Worm (Caenorhabditis elegans): Measurements from ENCODE around the gene fip-4.

DNA sequence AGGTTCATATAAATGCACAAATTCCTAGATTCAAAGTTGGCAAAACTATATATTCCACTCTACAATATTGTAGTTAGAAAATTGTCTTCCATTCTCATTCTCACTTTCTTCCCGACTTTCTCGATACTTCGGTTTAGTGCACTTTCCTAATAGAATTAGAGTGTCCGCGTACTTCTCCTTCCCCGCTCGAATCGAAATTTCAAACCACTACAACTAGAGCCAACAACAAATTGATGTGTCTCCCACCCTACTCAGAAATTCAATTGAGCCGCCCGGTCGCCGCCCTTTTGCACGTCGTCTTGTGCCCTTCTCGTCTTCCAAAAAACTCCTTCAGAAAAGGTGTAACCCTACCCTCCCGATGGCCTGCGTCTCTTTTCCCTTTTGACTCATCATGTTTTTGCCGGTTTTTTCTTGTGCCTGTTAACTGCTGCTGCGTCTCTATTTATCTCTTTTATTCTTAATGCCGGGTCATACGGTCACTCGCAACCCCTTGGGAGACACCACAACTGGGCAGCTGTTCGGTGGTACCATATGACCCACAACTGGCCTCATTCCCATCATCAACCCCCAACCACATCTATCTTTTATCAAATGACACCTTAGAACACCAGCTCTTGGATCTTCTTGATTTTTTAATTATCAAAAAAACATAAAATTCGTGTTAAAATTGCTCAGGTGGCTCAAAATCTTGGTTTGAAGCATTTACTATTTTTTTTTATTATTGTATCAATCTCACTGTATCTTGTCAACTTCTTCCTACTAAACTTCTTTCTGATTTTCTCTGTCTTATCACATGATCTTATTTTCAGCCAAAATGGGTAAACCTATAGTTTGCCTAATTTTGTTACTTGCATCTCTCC lies 16.7 kb downstream of the fip-4 start, which contains the start of gene tag-196:
- TF ChIP-seq fkh-10 (GFP tag; optimal IDR thresholded peaks at IDR 0.05) (no peak), pha-4 (tag; optimal IDR thresholded peaks at IDR 0.05) (no peak), pqm-1 (tag; optimal IDR thresholded peaks at IDR 0.05) (no peak), ztf-4 (tag; optimal IDR thresholded peaks at IDR 0.05) (no peak), eor-1 (tag; optimal IDR thresholded peaks at IDR 0.05) (no peak), elt-1 (tag; optimal IDR thresholded peaks at IDR 0.05) (no peak), ztf-11 (tag; optimal IDR thresholded peaks at IDR 0.05) (no peak), snpc-4 (tag; optimal IDR thresholded peaks at IDR 0.05) (no peak), nhr-77 (tag; optimal IDR thresholded peaks at IDR 0.05) (no peak)

Data from whole organism, L3 larva.